Worm (Caenorhabditis elegans): Measurements from ENCODE around the gene mics-1.

Gene mics-1

DNA sequence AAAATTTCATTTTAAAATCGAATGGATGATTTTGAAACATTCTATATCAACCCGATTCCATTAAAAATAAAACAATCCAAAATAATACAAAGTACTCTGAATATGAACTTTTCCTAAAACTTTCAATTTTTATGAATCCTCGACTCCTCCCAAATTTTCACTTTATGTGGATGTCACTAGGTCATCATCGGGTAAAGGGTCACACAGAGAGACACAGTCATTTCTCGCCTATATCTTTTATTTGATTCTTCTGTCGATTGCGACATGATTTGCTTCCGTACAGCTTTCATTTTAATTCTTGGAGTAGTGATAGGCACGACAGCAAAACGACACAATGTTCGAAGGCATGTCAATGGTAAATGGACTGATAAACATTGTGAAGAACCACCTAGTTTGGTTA lies 49.6 kb downstream of the mics-1 start, which contains the start of gene F25D1.3:
Gene F25D1.3, plus strand, starts transcription at position 225 of the 400 bp plus-strand sequence.
- no peak for TF ChIP-seq aly-2 (tag; optimal IDR thresholded peaks at IDR 0.05)
- TF ChIP-seq blmp-1 (tag; optimal IDR thresholded peaks at IDR 0.05; ENCODE audit: insufficient read depth), result peak; percentile 30
- no peak for TF ChIP-seq ceh-82 (tag; optimal IDR thresholded peaks at IDR 0.05)

Measured in whole organism, L2 larva.